Worm (Caenorhabditis elegans) whole organism, mixed stage, embryonic: ENCODE data around the gene Y46G5A.20.

Source experiments
- bed-3 ChIP-seq: fragments of 200-800 bp; sonication (Bioruptor generic); optimal IDR thresholded peaks from 3 replicates; lab custom pipeline; 2018; ENCODE audit warnings: mild to moderate bottlenecking, missing genetic modification characterization, moderate library complexity, missing compliant biosample characterization
- blmp-1 ChIP-seq: fragments of 150-350 bp; optimal IDR thresholded peaks from 2 replicates; lab custom pipeline; 2014; ENCODE audit warnings: missing biosample characterization, missing genetic modification characterization
- ceh-39 ChIP-seq: fragments of 150-350 bp; optimal IDR thresholded peaks from 2 replicates; lab custom pipeline; 2014; ENCODE audit warnings: missing biosample characterization, missing genetic modification characterization
- ceh-43 ChIP-seq: fragments of 200-800 bp; sonication (Bioruptor generic); optimal IDR thresholded peaks from 2 replicates; lab custom pipeline; 2018; ENCODE audit warnings: mild to moderate bottlenecking, missing genetic modification characterization, moderate library complexity, missing compliant biosample characterization
- ceh-83 ChIP-seq: fragments of 200-800 bp; sonication (Bioruptor generic); optimal IDR thresholded peaks from 2 replicates; lab custom pipeline; 2018; ENCODE audit warnings: mild to moderate bottlenecking, missing genetic modification characterization, missing compliant biosample characterization
- ces-1 ChIP-seq: fragments of 150-350 bp; optimal IDR thresholded peaks from 2 replicates; lab custom pipeline; 2014; ENCODE audit warnings: missing biosample characterization, missing genetic modification reagents, missing genetic modification characterization
- cnd-1 ChIP-seq: fragments of 200-800 bp; sonication (Bioruptor generic); optimal IDR thresholded peaks from 2 replicates; lab custom pipeline; 2018; ENCODE audit warnings: mild to moderate bottlenecking, missing genetic modification characterization, missing compliant biosample characterization
- drap-1 ChIP-seq: fragments of 200-800 bp; sonication (Bioruptor generic); optimal IDR thresholded peaks from 3 replicates; lab custom pipeline; 2018; ENCODE audit warnings: mild to moderate bottlenecking, missing genetic modification characterization, missing compliant biosample characterization
- elt-1 ChIP-seq: sonication (generic microtip); optimal IDR thresholded peaks from 2 replicates; lab custom pipeline; 2017; ENCODE audit warnings: missing genetic modification characterization, mild to moderate bottlenecking, missing compliant biosample characterization, antibody characterized with exemption, moderate library complexity, borderline replicate concordance; ENCODE audit not compliant: insufficient read depth
- elt-3 ChIP-seq: fragments of 150-350 bp; optimal IDR thresholded peaks from 2 replicates; lab custom pipeline; 2014; ENCODE audit warnings: missing biosample characterization, missing genetic modification characterization
- flh-1 ChIP-seq: fragments of 200-800 bp; sonication (Bioruptor generic); optimal IDR thresholded peaks from 2 replicates; lab custom pipeline; 2018; ENCODE audit warnings: mild to moderate bottlenecking, missing genetic modification characterization, moderate library complexity, missing compliant biosample characterization
- ham-2 ChIP-seq: fragments of 200-800 bp; sonication (Bioruptor generic); optimal IDR thresholded peaks from 2 replicates; lab custom pipeline; 2018; ENCODE audit warnings: mild to moderate bottlenecking, missing genetic modification characterization, missing compliant biosample characterization
- hlh-1 ChIP-seq: fragments of 150-350 bp; optimal IDR thresholded peaks from 2 replicates; lab custom pipeline; 2014; ENCODE audit warnings: missing biosample characterization, missing genetic modification reagents, missing genetic modification characterization
- lin-13 ChIP-seq: fragments of 150-350 bp; optimal IDR thresholded peaks from 2 replicates; lab custom pipeline; 2014; ENCODE audit warnings: missing biosample characterization, missing genetic modification characterization
- lin-32 ChIP-seq: fragments of 200-800 bp; sonication (Bioruptor generic); optimal IDR thresholded peaks from 2 replicates; lab custom pipeline; 2018; ENCODE audit warnings: mild to moderate bottlenecking, missing genetic modification characterization, missing compliant biosample characterization
- lsy-2 ChIP-seq: fragments of 150-350 bp; optimal IDR thresholded peaks from 2 replicates; lab custom pipeline; 2014; ENCODE audit warnings: missing biosample characterization, missing genetic modification characterization
- mep-1 ChIP-seq: fragments of 150-350 bp; optimal IDR thresholded peaks from 2 replicates; lab custom pipeline; 2017; ENCODE audit warnings: missing biosample characterization, missing genetic modification reagents, missing genetic modification characterization, inconsistent platforms
- mls-2 ChIP-seq: sonication (generic microtip); optimal IDR thresholded peaks from 2 replicates; lab custom pipeline; 2016; ENCODE audit warnings: mild to moderate bottlenecking, missing genetic modification characterization, moderate library complexity, missing compliant biosample characterization
- nhr-12 ChIP-seq: fragments of 150-350 bp; optimal IDR thresholded peaks from 2 replicates; lab custom pipeline; 2014; ENCODE audit warnings: missing biosample characterization, missing genetic modification characterization
- nhr-2 ChIP-seq: fragments of 150-350 bp; optimal IDR thresholded peaks from 2 replicates; lab custom pipeline; 2014; ENCODE audit warnings: missing biosample characterization, missing genetic modification characterization
- nhr-28 ChIP-seq: fragments of 150-350 bp; optimal IDR thresholded peaks from 2 replicates; lab custom pipeline; 2014; ENCODE audit warnings: missing biosample characterization, missing genetic modification characterization
- pha-4 ChIP-seq: fragments of 150-350 bp; optimal IDR thresholded peaks from 2 replicates; lab custom pipeline; 2018; ENCODE audit warnings: missing biosample characterization, missing genetic modification reagents, missing genetic modification characterization
- sem-2 ChIP-seq: fragments of 200-800 bp; sonication (Bioruptor generic); optimal IDR thresholded peaks from 2 replicates; lab custom pipeline; 2018; ENCODE audit warnings: mild to moderate bottlenecking, missing genetic modification characterization, missing compliant biosample characterization
- snpc-4 ChIP-seq: fragments of 150-350 bp; optimal IDR thresholded peaks from 2 replicates; lab custom pipeline; 2014; ENCODE audit warnings: missing biosample characterization, missing genetic modification characterization
- sptf-1 ChIP-seq: sonication (generic microtip); optimal IDR thresholded peaks from 2 replicates; lab custom pipeline; 2017; ENCODE audit warnings: mild to moderate bottlenecking, missing genetic modification characterization, moderate library complexity, missing compliant biosample characterization
- tbx-8 ChIP-seq: fragments of 200-800 bp; sonication (Bioruptor generic); optimal IDR thresholded peaks from 2 replicates; lab custom pipeline; 2018; ENCODE audit warnings: mild to moderate bottlenecking, missing genetic modification characterization, moderate library complexity, missing compliant biosample characterization
- unc-62 ChIP-seq: fragments of 150-350 bp; optimal IDR thresholded peaks from 2 replicates; lab custom pipeline; 2014; ENCODE audit warnings: missing biosample characterization, missing genetic modification reagents, missing genetic modification characterization
- zip-8 ChIP-seq: fragments of 150-350 bp; optimal IDR thresholded peaks from 2 replicates; lab custom pipeline; 2014; ENCODE audit warnings: missing biosample characterization, missing genetic modification characterization
- ztf-11 ChIP-seq: fragments of 150-350 bp; optimal IDR thresholded peaks from 2 replicates; lab custom pipeline; 2014; ENCODE audit warnings: missing biosample characterization, missing genetic modification characterization

The Y46G5A.20 gene

DNA sequence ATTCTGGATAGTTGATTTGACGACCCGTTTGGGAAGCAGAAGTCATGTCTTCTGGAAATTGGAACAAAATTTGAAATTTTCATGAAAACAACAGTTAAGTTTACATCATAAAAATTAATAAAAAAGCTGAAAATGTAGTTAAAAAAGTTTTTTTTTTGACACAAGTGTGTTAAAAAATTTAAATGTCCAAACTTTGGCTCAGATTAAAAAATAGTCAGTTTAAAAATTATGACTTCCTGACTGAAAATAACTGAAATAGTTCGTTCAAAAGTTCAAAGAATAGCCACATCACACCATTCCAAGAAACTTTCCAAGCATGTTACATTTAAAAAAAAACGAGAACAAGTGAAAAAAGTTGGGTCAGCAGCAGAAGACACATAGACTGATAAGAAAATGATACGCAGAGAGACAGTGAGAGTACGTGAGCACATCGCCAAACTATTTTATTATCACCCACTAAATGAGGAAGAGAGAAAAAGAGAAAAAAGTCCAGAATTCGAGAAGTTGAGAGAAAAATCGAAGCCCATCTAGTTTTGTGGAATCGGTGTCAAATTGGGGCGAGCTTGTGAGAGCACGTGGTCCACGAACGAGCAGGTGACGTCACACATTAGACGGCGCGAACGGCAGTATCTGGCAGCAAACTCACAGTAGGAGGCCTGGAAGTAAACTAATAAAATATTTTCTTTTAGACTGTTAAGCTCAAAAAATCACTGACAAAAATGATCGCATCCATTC, 5.8 kb downstream of the Y46G5A.20 start, which contains the start of gene acl-7:
Gene acl-7, minus strand, starts transcription at position 51 of the 735 bp plus-strand sequence.
- TF ChIP-seq lin-32 (GFP tag; lab: Kevin White, UChicago) (no peak), lin-13 (tag; lab: Kevin White, UChicago) (no peak), mep-1 (tag; lab: Kevin White, UChicago) (no peak), ces-1 (GFP tag; lab: Kevin White, UChicago) (no peak), pha-4 (tag; lab: Kevin White, UChicago) (no peak), bed-3 (GFP tag; lab: Kevin White, UChicago) (no peak), ceh-43 (GFP tag; lab: Kevin White, UChicago) (no peak), nhr-12 (tag; lab: Kevin White, UChicago) (no peak), elt-1 (tag; lab: Kevin White, UChicago) (no peak), ceh-39 (tag; lab: Kevin White, UChicago) (no peak), sptf-1 (tag; lab: Kevin White, UChicago) (no peak), ceh-83 (GFP tag; lab: Kevin White, UChicago) (no peak)

DNA sequence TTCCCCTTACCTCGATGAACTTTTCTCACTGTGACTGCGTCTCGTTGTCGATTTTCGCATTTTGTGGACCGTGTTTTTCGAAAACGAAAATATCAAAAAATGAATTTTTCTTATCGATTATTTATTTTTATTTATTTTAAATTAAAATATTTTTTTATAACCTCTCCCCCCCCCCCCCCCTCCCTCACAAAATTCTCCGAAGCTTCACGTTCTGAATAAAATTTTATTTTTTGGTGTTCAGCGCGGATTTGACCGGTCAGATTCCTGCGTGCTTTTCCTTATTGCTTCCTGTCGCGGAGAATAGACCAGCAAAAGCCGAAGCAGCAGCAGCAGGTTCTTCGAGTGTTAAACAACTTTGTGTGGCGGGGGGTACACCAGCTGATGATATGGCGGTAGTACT, 7.7 kb downstream of the Y46G5A.20 start, which contains the start of gene Y46G5A.22:
Gene Y46G5A.22, minus strand, starts transcription at position 101 of the 400 bp plus-strand sequence.
- TF ChIP-seq pha-4 (tag; lab: Kevin White, UChicago) = no peak
- no peak for TF ChIP-seq mls-2 (tag; lab: Kevin White, UChicago)
- no peak for TF ChIP-seq nhr-2 (tag; lab: Kevin White, UChicago)
- TF ChIP-seq unc-62 (GFP tag; lab: Kevin White, UChicago) = no peak
- TF ChIP-seq ceh-39 (tag; lab: Kevin White, UChicago) = no peak
- no peak for TF ChIP-seq lsy-2
- TF ChIP-seq bed-3 (GFP tag; lab: Kevin White, UChicago) = no peak

DNA sequence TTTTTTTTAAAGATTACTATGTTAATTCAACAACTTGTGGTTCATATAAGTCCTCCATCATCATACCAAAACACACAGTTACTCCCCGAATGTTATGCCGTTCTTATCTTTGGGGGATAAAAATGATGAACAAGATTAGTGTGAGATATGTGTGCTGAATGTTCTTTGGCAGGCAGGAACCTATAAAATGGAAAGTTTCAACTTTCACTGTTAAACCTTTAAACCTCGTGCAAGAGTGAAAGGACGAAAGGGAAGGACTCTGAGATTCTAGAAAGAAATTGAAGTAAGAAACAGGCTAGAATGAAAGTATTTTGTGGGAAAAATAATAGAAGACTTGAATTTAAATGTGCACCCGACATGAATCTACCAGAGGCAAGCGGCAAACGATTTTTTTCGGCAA, 9.2 kb downstream of the Y46G5A.20 start:
- TF ChIP-seq elt-3 (tag; lab: Kevin White, UChicago) = no peak
- no peak for TF ChIP-seq flh-1 (GFP tag; lab: Kevin White, UChicago)
- TF ChIP-seq lin-13 (tag; lab: Kevin White, UChicago) = no peak
- no peak for TF ChIP-seq mep-1 (tag; lab: Kevin White, UChicago)
- TF ChIP-seq tbx-8 = no peak
- no peak for TF ChIP-seq cnd-1 (tag; lab: Kevin White, UChicago)
- TF ChIP-seq hlh-1 (tag; lab: Kevin White, UChicago) = no peak
- no peak for TF ChIP-seq ztf-11 (tag; lab: Kevin White, UChicago)
- TF ChIP-seq zip-8 (tag; lab: Kevin White, UChicago) = no peak
- no peak for TF ChIP-seq ces-1 (GFP tag; lab: Kevin White, UChicago)

DNA sequence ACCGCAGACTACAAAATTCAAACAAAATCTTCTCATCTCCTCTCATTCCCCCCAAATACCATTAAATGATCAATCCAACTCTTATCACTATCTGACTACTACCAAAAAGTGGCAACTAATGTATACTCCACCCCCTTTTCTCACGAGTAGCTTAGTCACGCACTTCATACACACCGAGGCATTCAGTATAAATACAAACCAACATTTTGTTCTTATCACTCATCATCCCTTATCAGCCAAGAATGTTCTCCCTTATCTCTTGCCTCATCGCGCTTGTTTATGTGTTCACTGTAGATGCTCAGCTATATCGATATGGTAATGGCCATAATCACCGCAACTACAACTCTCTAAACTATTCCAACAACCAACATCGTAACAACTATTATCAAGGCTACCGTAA, 12.6 kb downstream of the Y46G5A.20 start, which contains the start of gene Y46G5A.36:
Gene Y46G5A.36, plus strand, starts transcription at position 243 of the 400 bp plus-strand sequence.
- TF ChIP-seq nhr-28 (tag; lab: Kevin White, UChicago) (no peak), tbx-8 (no peak), bed-3 (GFP tag; lab: Kevin White, UChicago) (no peak), blmp-1 (tag; lab: Kevin White, UChicago) (no peak), cnd-1 (tag; lab: Kevin White, UChicago) (no peak), ztf-11 (tag; lab: Kevin White, UChicago) (no peak), lin-32 (GFP tag; lab: Kevin White, UChicago) (no peak), mls-2 (tag; lab: Kevin White, UChicago) (no peak), nhr-2 (tag; lab: Kevin White, UChicago) (no peak), ceh-39 (tag; lab: Kevin White, UChicago) (no peak)

DNA sequence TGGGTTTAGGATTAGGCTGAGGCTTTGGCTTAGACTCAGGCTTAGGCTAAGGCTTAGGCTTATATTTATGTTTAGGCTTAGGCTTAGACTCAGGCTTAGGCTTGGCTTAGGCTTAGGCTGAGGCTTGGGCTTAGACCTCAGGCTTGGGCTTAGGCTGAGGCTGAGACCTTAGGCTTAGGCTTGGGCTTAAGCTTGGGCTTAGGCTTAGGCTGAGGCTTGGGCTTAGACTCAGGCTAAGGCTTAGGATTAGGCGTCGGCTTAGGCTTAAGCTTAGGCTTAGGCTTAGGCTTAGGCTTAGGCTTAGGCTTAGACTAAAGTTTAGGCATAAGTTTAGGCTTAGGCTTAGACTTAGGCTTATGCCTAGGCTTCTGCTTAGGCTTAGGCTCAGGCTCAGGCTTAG, 13.7 kb downstream of the Y46G5A.20 start:
- TF ChIP-seq ham-2 (GFP tag; lab: Kevin White, UChicago) (peak; percentile 57), snpc-4 (tag; lab: Kevin White, UChicago) (no peak), ceh-39 (tag; lab: Kevin White, UChicago) (no peak), cnd-1 (tag; lab: Kevin White, UChicago) (no peak), sem-2 (no peak), drap-1 (GFP tag; lab: Kevin White, UChicago) (no peak)
